Fruit fly (Drosophila melanogaster) whole organism, embryonic: Measurements from ENCODE around the gene CG42540.

Experiments used
- B-H1 ChIP-seq: fragments of 200-800 bp; sonication (Bioruptor generic); IDR thresholded peaks from 3 replicates; pipeline ENCODE4 v1.3.6; 2022; ENCODE audit warnings: missing biosample characterization, missing genetic modification characterization
- CG11723 ChIP-seq: fragments of 200-800 bp; sonication (Bioruptor generic); optimal IDR thresholded peaks from 2 replicates; lab custom pipeline; 2017; ENCODE audit warnings: missing biosample characterization, mild to moderate bottlenecking, missing genetic modification characterization
- CG12155 ChIP-seq: fragments of 200-800 bp; sonication (Bioruptor generic); optimal IDR thresholded peaks from 3 replicates; lab custom pipeline; 2016; ENCODE audit warnings: missing biosample characterization, missing genetic modification characterization
- CG12299 ChIP-seq: fragments of 200-800 bp; sonication (Bioruptor generic); optimal IDR thresholded peaks from 2 replicates; lab custom pipeline; 2018; ENCODE audit warnings: missing biosample characterization, mild to moderate bottlenecking, missing genetic modification characterization
- CG13424 ChIP-seq: fragments of 200-800 bp; sonication (Bioruptor generic); optimal IDR thresholded peaks from 2 replicates; lab custom pipeline; 2019; ENCODE audit warnings: missing biosample characterization, mild to moderate bottlenecking, missing genetic modification characterization, moderate library complexity
- CG13624 ChIP-seq: fragments of 200-800 bp; sonication (Bioruptor generic); optimal IDR thresholded peaks from 2 replicates; lab custom pipeline; 2016; ENCODE audit warnings: missing biosample characterization, missing genetic modification characterization
- CG1602 ChIP-seq: fragments of 200-800 bp; sonication (Bioruptor generic); optimal IDR thresholded peaks from 3 replicates; lab custom pipeline; 2016; ENCODE audit warnings: missing biosample characterization, missing genetic modification characterization
- CG1647 ChIP-seq: fragments of 200-800 bp; sonication (Bioruptor generic); optimal IDR thresholded peaks from 3 replicates; lab custom pipeline; 2016; ENCODE audit warnings: missing biosample characterization, missing genetic modification characterization
- CG16863 ChIP-seq: fragments of 200-800 bp; sonication (Bioruptor generic); optimal IDR thresholded peaks from 3 replicates; lab custom pipeline; 2016; ENCODE audit warnings: missing biosample characterization, missing genetic modification characterization
- CG17385 ChIP-seq: fragments of 200-800 bp; sonication (Bioruptor generic); optimal IDR thresholded peaks from 3 replicates; lab custom pipeline; 2018; ENCODE audit warnings: missing biosample characterization, mild to moderate bottlenecking, missing genetic modification characterization
- CG18764 ChIP-seq: fragments of 200-800 bp; sonication (Bioruptor generic); optimal IDR thresholded peaks from 3 replicates; lab custom pipeline; 2016; ENCODE audit warnings: missing biosample characterization, missing genetic modification characterization
- CG2889 ChIP-seq: fragments of 200-800 bp; sonication (Bioruptor generic); IDR thresholded peaks from 3 replicates; pipeline ENCODE4 v1.3.6; 2022; ENCODE audit warnings: missing biosample characterization, missing genetic modification characterization
- CG30403 ChIP-seq: fragments of 200-800 bp; sonication (Bioruptor generic); optimal IDR thresholded peaks from 3 replicates; lab custom pipeline; 2016; ENCODE audit warnings: missing biosample characterization, missing genetic modification characterization
- CG31441 ChIP-seq: fragments of 200-800 bp; sonication (Bioruptor generic); IDR thresholded peaks from 2 replicates; pipeline ENCODE4 v1.3.6; 2022; ENCODE audit warnings: missing biosample characterization, missing genetic modification characterization
- CG34376 ChIP-seq: fragments of 200-800 bp; sonication (Bioruptor generic); optimal IDR thresholded peaks from 2 replicates; lab custom pipeline; 2018; ENCODE audit warnings: missing biosample characterization, mild to moderate bottlenecking, missing genetic modification characterization
- CG6272 ChIP-seq: fragments of 200-800 bp; sonication (Bioruptor generic); IDR thresholded peaks from 2 replicates; pipeline ENCODE4 v1.3.6; 2022; ENCODE audit warnings: missing biosample characterization, missing genetic modification characterization
- CG6765 ChIP-seq: fragments of 200-800 bp; sonication (Bioruptor generic); optimal IDR thresholded peaks from 3 replicates; lab custom pipeline; 2017; ENCODE audit warnings: missing biosample characterization, mild to moderate bottlenecking, missing genetic modification characterization
- CG7786 ChIP-seq: fragments of 200-800 bp; sonication (Bioruptor generic); optimal IDR thresholded peaks from 2 replicates; lab custom pipeline; 2016; ENCODE audit warnings: missing biosample characterization, missing genetic modification characterization
- CG9215 ChIP-seq: fragments of 200-800 bp; sonication (Bioruptor generic); IDR thresholded peaks from 2 replicates; pipeline ENCODE4 v1.3.6; 2022; ENCODE audit warnings: missing biosample characterization, missing genetic modification characterization
- CG9437 ChIP-seq: fragments of 200-800 bp; sonication (Bioruptor generic); optimal IDR thresholded peaks from 2 replicates; lab custom pipeline; 2018; ENCODE audit warnings: missing biosample characterization, mild to moderate bottlenecking, missing genetic modification characterization
- CG9727 ChIP-seq: fragments of 200-800 bp; sonication (Bioruptor generic); optimal IDR thresholded peaks from 3 replicates; lab custom pipeline; 2017; ENCODE audit warnings: missing biosample characterization, mild to moderate bottlenecking, missing genetic modification characterization
- E2f1 ChIP-seq: fragments of 200-800 bp; sonication (Bioruptor generic); IDR thresholded peaks from 2 replicates; pipeline ENCODE4 v1.3.6; 2022; ENCODE audit warnings: missing biosample characterization, missing genetic modification characterization
- Lim3 ChIP-seq: fragments of 200-800 bp; sonication (Bioruptor generic); IDR thresholded peaks from 2 replicates; pipeline ENCODE4 v1.3.6; 2022; ENCODE audit warnings: missing biosample characterization, missing genetic modification characterization
- NC2β ChIP-seq: fragments of 200-800 bp; sonication (Bioruptor generic); optimal IDR thresholded peaks from 2 replicates; lab custom pipeline; 2016; ENCODE audit warnings: missing biosample characterization, missing genetic modification characterization
- Pdp1 ChIP-seq, 2 experiments: fragments of 200-800 bp; sonication (Bioruptor generic); optimal IDR thresholded peaks; 3 replicates each; lab custom pipeline; 2016; ENCODE audit warnings: missing biosample characterization in 2 of 2, missing genetic modification characterization in 2 of 2, mild to moderate bottlenecking in 1 of 2, moderate library complexity in 1 of 2
- Sox100B ChIP-seq: fragments of 200-800 bp; sonication (Bioruptor generic); optimal IDR thresholded peaks from 3 replicates; lab custom pipeline; 2018; ENCODE audit warnings: missing biosample characterization, mild to moderate bottlenecking, missing genetic modification characterization
- YL-1 ChIP-seq: fragments of 200-800 bp; sonication (Bioruptor generic); optimal IDR thresholded peaks from 3 replicates; lab custom pipeline; 2017; ENCODE audit warnings: missing biosample characterization, mild to moderate bottlenecking, missing genetic modification characterization
- al ChIP-seq: fragments of 200-800 bp; sonication (Bioruptor generic); IDR thresholded peaks from 2 replicates; pipeline ENCODE4 v1.3.6; 2022; ENCODE audit warnings: missing biosample characterization, missing genetic modification characterization
- ara ChIP-seq: fragments of 200-800 bp; sonication (Bioruptor generic); IDR thresholded peaks from 2 replicates; pipeline ENCODE4 v1.3.6; 2022; ENCODE audit warnings: missing biosample characterization, missing genetic modification characterization
- bbx ChIP-seq: fragments of 200-800 bp; sonication (Bioruptor generic); IDR thresholded peaks from 2 replicates; pipeline ENCODE4 v1.3.6; 2022; ENCODE audit warnings: missing biosample characterization, missing genetic modification characterization; ENCODE audit not compliant: partially characterized antibody
- bigmax ChIP-seq: fragments of 200-800 bp; sonication (Bioruptor generic); optimal IDR thresholded peaks from 2 replicates; lab custom pipeline; 2018; ENCODE audit warnings: missing biosample characterization, mild to moderate bottlenecking, missing genetic modification characterization
- br ChIP-seq: fragments of >200 bp; optimal IDR thresholded peaks from 2 replicates; lab custom pipeline; 2017
- cad ChIP-seq: fragments of >200 bp; optimal IDR thresholded peaks from 2 replicates; lab custom pipeline; 2017; ENCODE audit warnings: missing biosample characterization, missing genetic modification characterization
- cwo ChIP-seq: fragments of 200-800 bp; sonication (Bioruptor generic); optimal IDR thresholded peaks from 3 replicates; lab custom pipeline; 2017; ENCODE audit warnings: missing biosample characterization, missing genetic modification characterization, mild to moderate bottlenecking, moderate library complexity, missing genetic modification reagents
- dan ChIP-seq: fragments of 200-800 bp; sonication (Bioruptor generic); IDR thresholded peaks from 2 replicates; pipeline ENCODE4 v1.3.6; 2022; ENCODE audit warnings: missing biosample characterization, missing genetic modification characterization
- dysf ChIP-seq: fragments of 200-800 bp; sonication (Bioruptor generic); IDR thresholded peaks from 3 replicates; pipeline ENCODE4 v1.3.6; 2022; ENCODE audit warnings: missing biosample characterization, missing genetic modification characterization
- fru ChIP-seq: fragments of >200 bp; optimal IDR thresholded peaks from 2 replicates; lab custom pipeline; 2017
- grau ChIP-seq: fragments of 200-800 bp; optimal IDR thresholded peaks from 3 replicates; lab custom pipeline; 2019; ENCODE audit warnings: missing biosample characterization, mild to moderate bottlenecking, missing genetic modification characterization, moderate library complexity
- her ChIP-seq: fragments of 200-800 bp; sonication (Bioruptor generic); optimal IDR thresholded peaks from 2 replicates; lab custom pipeline; 2016; ENCODE audit warnings: missing biosample characterization, missing genetic modification characterization
- hth ChIP-seq: fragments of >200 bp; optimal IDR thresholded peaks from 2 replicates; lab custom pipeline; 2017; ENCODE audit warnings: inconsistent platforms
- maf-S ChIP-seq: fragments of 200-800 bp; sonication (Bioruptor generic); optimal IDR thresholded peaks from 2 replicates; lab custom pipeline; 2016; ENCODE audit warnings: missing biosample characterization, missing genetic modification characterization
- nau ChIP-seq: fragments of 200-800 bp; sonication (Bioruptor generic); optimal IDR thresholded peaks from 3 replicates; lab custom pipeline; 2017; ENCODE audit warnings: missing biosample characterization, mild to moderate bottlenecking, missing genetic modification characterization, missing genetic modification reagents
- nmo ChIP-seq: fragments of 200-800 bp; sonication (Bioruptor generic); optimal IDR thresholded peaks from 2 replicates; lab custom pipeline; 2018; ENCODE audit warnings: missing biosample characterization, mild to moderate bottlenecking, missing genetic modification characterization, moderate library complexity
- psq ChIP-seq: fragments of 200-800 bp; sonication (Bioruptor generic); optimal IDR thresholded peaks from 2 replicates; lab custom pipeline; 2017; ENCODE audit warnings: missing biosample characterization, missing genetic modification characterization
- salm ChIP-seq: fragments of 200-800 bp; sonication (Bioruptor generic); optimal IDR thresholded peaks from 2 replicates; lab custom pipeline; 2018; ENCODE audit warnings: missing biosample characterization, mild to moderate bottlenecking, missing genetic modification characterization
- seq ChIP-seq: fragments of 200-800 bp; sonication (Bioruptor generic); IDR thresholded peaks from 2 replicates; pipeline ENCODE4 v1.3.6; 2022; ENCODE audit warnings: missing biosample characterization, missing genetic modification characterization
- sqz ChIP-seq: fragments of 200-800 bp; sonication (Bioruptor generic); optimal IDR thresholded peaks from 3 replicates; lab custom pipeline; 2018; ENCODE audit warnings: missing biosample characterization, mild to moderate bottlenecking, missing genetic modification characterization
- tll ChIP-seq, 2 experiments: fragments of 200-800 bp in 1 of 2; fragments of >200 bp in 1 of 2; sonication (Bioruptor generic) in 1 of 2; optimal IDR thresholded peaks; 2 replicates each; lab custom pipeline; 2017 to 2019; ENCODE audit warnings: missing biosample characterization in 2 of 2, missing genetic modification characterization in 2 of 2, mild to moderate bottlenecking in 1 of 2, moderate library complexity in 1 of 2
- trh ChIP-seq: fragments of 200-800 bp; sonication (Bioruptor generic); optimal IDR thresholded peaks from 2 replicates; lab custom pipeline; 2016; ENCODE audit warnings: missing biosample characterization, missing genetic modification characterization
- vnd ChIP-seq: fragments of 200-800 bp; sonication (Bioruptor generic); IDR thresholded peaks from 3 replicates; pipeline ENCODE4 v1.3.6; 2022; ENCODE audit warnings: missing biosample characterization, missing genetic modification characterization; ENCODE audit not compliant: partially characterized antibody
- vvl ChIP-seq: fragments of 200-800 bp; sonication (Bioruptor generic); IDR thresholded peaks from 2 replicates; pipeline ENCODE4 v1.3.6; 2022; ENCODE audit warnings: missing biosample characterization, missing genetic modification characterization
- wek ChIP-seq: fragments of 200-800 bp; sonication (Bioruptor generic); optimal IDR thresholded peaks from 3 replicates; lab custom pipeline; 2018; ENCODE audit warnings: missing biosample characterization, mild to moderate bottlenecking, missing genetic modification characterization, moderate library complexity

Gene CG42540

DNA sequence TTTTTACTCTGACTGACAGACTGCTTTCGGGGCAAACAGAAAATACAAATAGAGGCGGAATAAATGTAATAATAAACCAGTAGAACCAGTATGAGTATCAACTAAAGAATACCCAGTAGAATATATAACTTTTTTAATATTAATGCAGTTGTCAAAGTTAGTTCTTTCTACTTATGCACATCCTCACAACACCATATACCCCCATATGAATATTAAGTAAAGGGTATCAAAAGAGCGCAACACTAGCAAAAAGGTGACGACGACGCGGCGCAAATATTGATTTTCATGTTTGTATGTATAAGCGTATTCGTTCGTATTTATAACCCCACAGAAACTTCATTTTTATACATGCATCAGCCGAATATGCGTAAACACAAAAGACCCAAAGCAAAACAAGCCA, 57.2 kb downstream of the CG42540 start (continued):
- TF ChIP-seq al (GFP tag; lab: Robert Waterston, UW) (peak; percentile 85), nmo (peak; percentile 95), CG9437 (peak; percentile 88), psq (GFP tag; lab: Kevin White, UChicago) (peak; percentile 79), CG13624 (GFP tag; lab: Kevin White, UChicago) (peak; percentile 86), nau (GFP tag; lab: Kevin White, UChicago) (peak; percentile 94), fru (lab: Kevin White, UChicago) (no peak), CG9215 (GFP tag; lab: Robert Waterston, UW) (peak; percentile 80), CG16863 (GFP tag; lab: Kevin White, UChicago) (peak; percentile 86), NC2β (GFP tag; lab: Kevin White, UChicago) (peak; percentile 79), Pdp1 (GFP tag; optimal IDR thresholded peaks at IDR 0.05; lab: Kevin White, UChicago) (peak in 1 of 2 experiments; percentile 86), B-H1 (GFP tag; lab: Robert Waterston, UW) (peak; percentile 91), CG17385 (GFP tag; lab: Kevin White, UChicago) (peak; percentile 87), vvl (GFP tag; lab: Robert Waterston, UW) (peak; percentile 98), cad (GFP tag; lab: Kevin White, UChicago) (no peak), CG9727 (GFP tag; lab: Kevin White, UChicago) (peak; percentile 97), E2f1 (GFP tag; lab: Robert Waterston, UW) (peak; percentile 94), bigmax (GFP tag; lab: Kevin White, UChicago) (peak; percentile 51), ara (GFP tag; lab: Robert Waterston, UW) (peak; percentile 96), CG12299 (tag; lab: Kevin White, UChicago) (peak; percentile 77), dan (GFP tag; lab: Robert Waterston, UW) (peak; percentile 55; the same call in 1 of the 2 replicates), CG34376 (GFP tag; lab: Kevin White, UChicago) (peak; percentile 75), seq (GFP tag; lab: Robert Waterston, UW) (peak; percentile 92), bbx (GFP tag; lab: Robert Waterston, UW) (no peak), CG18764 (GFP tag; lab: Kevin White, UChicago) (peak; percentile 94), CG2889 (GFP tag; lab: Robert Waterston, UW) (peak; percentile 73), CG1602 (GFP tag; lab: Kevin White, UChicago) (peak; percentile 81), maf-S (GFP tag; lab: Kevin White, UChicago) (peak; percentile 67), CG31441 (GFP tag; lab: Robert Waterston, UW) (peak; percentile 97), CG6272 (GFP tag; lab: Robert Waterston, UW) (peak; percentile 83), tll (GFP tag; optimal IDR thresholded peaks at IDR 0.05; lab: Kevin White, UChicago) (peak in 1 of 2 experiments; percentile 66), grau (tag; lab: Kevin White, UChicago) (peak; percentile 90), vnd (GFP tag; lab: Robert Waterston, UW) (no peak), cwo (GFP tag; lab: Kevin White, UChicago) (peak; percentile 88), CG6765 (GFP tag; lab: Kevin White, UChicago) (peak; percentile 82), CG13424 (tag; lab: Kevin White, UChicago) (peak; percentile 93), Sox100B (GFP tag; lab: Kevin White, UChicago) (peak; percentile 96), her (GFP tag; lab: Kevin White, UChicago) (peak; percentile 26), dysf (GFP tag; lab: Robert Waterston, UW) (peak; percentile 96), sqz (GFP tag; lab: Kevin White, UChicago) (peak; percentile 85), CG30403 (peak; percentile 92), salm (peak; percentile 87), CG1647 (peak; percentile 93), CG7786 (peak; percentile 74), br (lab: Kevin White, UChicago) (no peak), Lim3 (GFP tag; lab: Robert Waterston, UW) (peak; percentile 46; the same call in 1 of the 2 replicates), CG12155 (peak; percentile 83), hth (lab: Kevin White, UChicago) (no peak), wek (GFP tag; lab: Kevin White, UChicago) (peak; percentile 66), YL-1 (peak; percentile 72), CG11723 (GFP tag; lab: Kevin White, UChicago) (peak; percentile 86), trh (GFP tag; lab: Kevin White, UChicago) (peak; percentile 81)
